Worm (Caenorhabditis elegans) whole organism, L4/young adult: ENCODE results near the gene arrd-25.

ENCODE experiments used
- W03F9.2 ChIP-seq: fragments of 150-350 bp; optimal IDR thresholded peaks from 2 replicates; lab custom pipeline; 2014; ENCODE audit warnings: missing biosample characterization, missing genetic modification characterization
- dao-5 ChIP-seq: sonication (generic microtip); optimal IDR thresholded peaks from 2 replicates; lab custom pipeline; 2016; ENCODE audit warnings: missing genotype, missing genetic modification characterization, moderate library complexity, missing compliant biosample characterization
- him-1 ChIP-seq: sonication (generic microtip); optimal IDR thresholded peaks from 2 replicates; lab custom pipeline; 2016; ENCODE audit warnings: missing genotype, missing genetic modification reagents, missing genetic modification characterization, missing compliant biosample characterization

arrd-25 gene

DNA sequence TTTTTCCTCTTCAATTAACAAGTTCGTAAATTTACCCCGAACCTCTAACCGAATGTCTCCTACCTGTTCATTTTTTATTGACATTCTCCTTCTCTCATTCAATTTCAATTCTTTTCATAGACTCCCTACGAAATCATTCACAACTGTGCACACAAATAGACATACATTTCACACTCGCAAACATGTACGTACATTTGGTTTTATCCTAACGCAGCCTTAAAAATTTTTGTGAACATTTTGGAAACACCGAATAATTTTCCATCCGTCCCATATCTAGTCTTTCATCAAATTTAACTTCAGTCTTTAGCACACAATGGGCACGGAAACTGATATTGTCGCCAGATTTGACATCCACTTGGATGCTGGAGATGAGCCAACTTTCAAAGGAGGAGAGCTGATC is at the start of gene arrd-25:
TSS of gene arrd-25 (plus strand) at position 301 of the 400 bp plus-strand sequence.
- TF ChIP-seq him-1 (tag; lab: Kevin White, UChicago) (no peak), dao-5 (tag; lab: Kevin White, UChicago) (no peak), W03F9.2 (no peak)

DNA sequence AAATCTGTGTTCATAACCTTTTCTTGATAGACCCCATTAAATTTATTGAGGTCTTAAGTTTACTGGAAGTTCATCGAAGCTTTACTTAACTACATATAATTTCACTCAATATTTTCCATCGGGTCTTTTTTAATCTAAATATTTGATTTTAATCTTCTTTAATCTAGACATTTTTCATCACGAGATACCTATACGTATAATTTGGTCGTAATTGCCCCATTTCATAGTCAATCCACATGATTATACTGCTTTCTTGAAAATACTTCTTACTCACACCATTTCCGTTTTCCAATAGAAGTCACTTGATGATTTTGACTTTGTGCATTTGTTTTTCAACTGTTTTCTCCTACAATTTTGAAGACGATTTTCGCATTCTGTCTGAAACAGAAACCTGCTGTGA is 47.3 kb upstream of the arrd-25 start, which contains the start of gene irld-24:
TSS of gene irld-24 (plus strand) at position 301 of the 400 bp plus-strand sequence.
- TF ChIP-seq him-1 (tag; lab: Kevin White, UChicago), result no peak
- no peak for TF ChIP-seq W03F9.2
- no peak for TF ChIP-seq dao-5 (tag; lab: Kevin White, UChicago)

DNA sequence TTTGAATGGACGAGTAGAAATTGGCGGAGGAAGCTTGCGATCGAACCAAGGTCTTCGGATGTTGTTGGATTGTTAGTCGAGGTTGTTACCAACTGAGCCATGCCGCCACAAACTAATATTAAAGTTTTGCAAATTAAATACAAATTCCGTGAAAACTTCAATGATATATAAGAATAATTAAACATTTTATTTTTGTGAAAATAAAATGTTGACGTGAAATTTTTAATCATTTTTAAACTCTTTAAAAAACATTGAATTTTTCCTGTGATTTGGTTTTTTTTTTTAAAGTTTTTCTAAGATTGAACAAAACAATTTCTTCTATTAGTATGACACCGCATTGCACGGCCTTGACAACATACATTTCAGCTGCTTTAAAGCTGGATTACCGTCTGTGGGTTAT is 42.9 kb upstream of the arrd-25 start, which contains the start of gene C31E10.11:
TSS of gene C31E10.11 (minus strand) at position 101 of the 400 bp plus-strand sequence.
- no peak for TF ChIP-seq him-1 (tag; lab: Kevin White, UChicago)
- TF ChIP-seq W03F9.2, result no peak
- no peak for TF ChIP-seq dao-5 (tag; lab: Kevin White, UChicago)

DNA sequence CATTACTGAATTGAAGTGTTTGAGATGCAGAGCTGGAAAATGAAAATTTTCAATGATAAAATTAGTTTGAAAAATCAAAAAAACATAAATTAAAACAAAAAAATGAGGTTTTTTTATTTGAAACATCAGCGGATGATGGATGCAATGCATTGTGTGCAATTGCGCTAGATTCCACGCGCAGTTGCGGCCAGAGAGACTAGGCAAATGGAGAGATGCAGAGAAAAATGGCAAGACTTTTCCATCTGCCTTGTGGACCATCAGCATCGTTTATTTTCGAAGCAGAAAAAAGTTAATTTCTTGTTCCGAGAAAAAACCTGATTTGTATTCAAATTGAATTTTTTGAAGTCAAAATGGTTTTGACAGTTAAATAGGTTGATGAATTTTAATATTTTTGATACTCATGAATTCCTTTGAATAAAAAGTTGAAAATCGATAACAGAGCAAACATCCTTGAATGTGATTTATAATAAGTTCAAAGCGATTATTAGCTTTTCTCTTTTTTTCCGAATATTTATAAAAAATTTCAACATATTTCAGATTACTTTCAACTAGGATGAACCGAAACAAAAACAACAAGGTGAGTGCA is 37.7 kb upstream of the arrd-25 start, which contains the start of the genes C31E10.5 and C31E10.6:
TSS of gene C31E10.5 (minus strand) at position 32 of the 586 bp plus-strand sequence.
TSS of gene C31E10.6 (plus strand) at position 536 of the 586 bp plus-strand sequence.
- no peak for TF ChIP-seq dao-5 (tag; lab: Kevin White, UChicago)
- TF ChIP-seq him-1 (tag; lab: Kevin White, UChicago), result no peak
- no peak for TF ChIP-seq W03F9.2

DNA sequence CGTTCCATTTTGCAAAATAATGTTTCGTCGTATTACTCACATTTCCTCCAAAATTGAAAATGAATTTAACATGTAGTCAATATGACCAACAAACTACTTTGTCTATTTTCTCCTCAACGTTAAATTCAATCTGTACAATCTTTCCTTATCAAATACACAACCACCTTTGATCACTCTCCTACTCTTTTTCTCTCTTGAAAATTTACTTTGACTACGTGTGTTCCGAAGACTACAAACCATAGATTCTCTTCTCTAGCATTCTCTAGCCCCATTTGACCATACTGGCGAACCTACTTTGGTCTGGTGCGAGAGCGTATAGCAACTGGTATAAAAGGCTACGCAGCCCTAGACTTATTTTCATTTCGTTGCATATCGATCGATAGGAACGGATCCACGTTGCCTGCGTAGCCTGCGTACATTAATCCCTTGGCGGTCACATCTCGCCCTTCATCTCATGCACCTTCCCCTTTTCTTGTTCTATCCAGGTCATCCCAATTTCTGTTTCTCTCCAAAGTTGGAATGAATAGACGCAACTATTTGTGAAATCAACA is 33.3 kb upstream of the arrd-25 start:
- TF ChIP-seq him-1 (tag; lab: Kevin White, UChicago) (no peak), dao-5 (tag; lab: Kevin White, UChicago) (no peak)

DNA sequence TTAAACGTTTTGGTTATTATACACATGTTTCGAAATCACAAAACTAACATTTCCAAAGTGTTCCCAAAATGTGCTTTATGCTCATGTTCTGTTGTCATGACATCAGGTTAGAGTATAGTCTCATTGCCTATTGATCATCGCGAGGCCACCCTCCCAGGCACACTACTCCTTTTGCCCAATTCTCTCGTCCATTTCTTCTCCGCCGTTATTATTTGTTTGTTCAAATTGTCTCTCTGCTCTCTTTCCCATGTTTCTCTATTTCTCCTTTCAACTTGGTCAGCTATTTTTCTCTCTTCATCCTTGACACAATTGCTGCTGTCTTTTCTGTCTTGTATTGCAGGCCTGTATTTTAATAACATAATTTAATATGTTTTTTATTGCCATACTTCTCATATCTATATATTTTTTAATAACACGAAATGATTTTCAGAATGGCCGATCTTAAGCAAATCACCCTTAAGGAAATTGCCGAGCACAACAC is 32.1 kb upstream of the arrd-25 start, which contains the start of gene cytb-5.1:
TSS of gene cytb-5.1 (plus strand) at position 431 of the 481 bp plus-strand sequence.
- TF ChIP-seq W03F9.2 (no peak), him-1 (tag; lab: Kevin White, UChicago) (no peak), dao-5 (tag; lab: Kevin White, UChicago) (no peak)

DNA sequence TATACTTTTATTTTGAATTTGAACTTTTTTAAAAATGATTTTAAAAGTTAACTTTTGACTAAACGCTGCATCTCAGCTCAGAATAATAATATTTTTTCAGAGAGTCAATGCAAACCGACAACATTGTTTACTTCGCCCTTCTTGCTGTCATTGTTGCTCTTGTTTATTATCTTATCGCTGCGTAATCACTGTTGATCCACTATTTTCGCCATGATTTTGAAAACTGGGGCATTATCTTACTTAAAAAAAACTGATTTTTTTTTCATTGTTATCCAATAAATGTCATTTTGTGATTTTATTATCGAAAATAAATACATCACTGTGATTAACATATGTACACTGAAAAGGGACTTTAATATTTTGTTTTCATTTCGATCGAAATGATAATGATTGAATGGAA is 30.9 kb upstream of the arrd-25 start:
- no peak for TF ChIP-seq W03F9.2
- TF ChIP-seq dao-5 (tag; lab: Kevin White, UChicago), result no peak
- TF ChIP-seq him-1 (tag; lab: Kevin White, UChicago), result no peak

DNA sequence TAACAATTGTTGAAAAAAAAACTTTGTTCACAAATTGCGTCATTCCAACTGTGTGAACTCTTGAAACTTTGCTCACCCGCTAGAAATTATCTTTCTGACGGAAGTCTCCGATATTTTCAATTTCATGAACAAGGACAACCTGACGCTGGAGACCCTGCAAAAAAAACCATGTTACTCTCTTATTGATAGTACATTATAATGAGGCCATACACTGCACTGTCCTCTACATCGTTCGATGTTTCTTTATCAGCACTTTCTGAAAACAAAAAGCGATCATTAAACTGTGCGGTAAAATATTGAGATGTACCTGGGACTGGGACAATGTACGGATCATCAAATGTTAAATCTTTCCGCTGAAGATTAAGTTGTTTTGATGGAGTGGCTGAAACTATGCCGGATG is 30.1 kb upstream of the arrd-25 start:
- TF ChIP-seq dao-5 (tag; lab: Kevin White, UChicago) (no peak), W03F9.2 (no peak), him-1 (tag; lab: Kevin White, UChicago) (no peak)

DNA sequence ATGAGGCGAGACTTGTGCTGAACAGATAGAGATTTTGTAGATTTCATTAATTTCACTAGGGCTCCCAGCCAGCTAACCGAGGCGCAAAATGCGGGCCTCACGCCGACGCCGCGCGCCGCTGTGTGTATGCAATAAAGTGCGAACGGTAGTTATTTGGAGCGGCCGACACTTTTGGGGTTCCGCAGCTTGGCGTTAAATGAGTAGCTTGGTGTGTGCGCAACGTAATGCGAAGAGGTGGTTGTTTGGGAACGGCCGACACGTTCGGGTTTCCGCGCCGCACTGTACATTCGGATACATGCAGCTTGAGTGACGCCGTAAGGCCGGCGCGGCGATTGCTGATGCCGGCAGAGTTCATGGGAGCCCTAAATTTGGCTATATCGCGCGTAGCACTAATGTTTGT is 25.5 kb upstream of the arrd-25 start:
- TF ChIP-seq him-1 (tag; lab: Kevin White, UChicago) (no peak), W03F9.2 (no peak), dao-5 (tag; lab: Kevin White, UChicago) (no peak)

DNA sequence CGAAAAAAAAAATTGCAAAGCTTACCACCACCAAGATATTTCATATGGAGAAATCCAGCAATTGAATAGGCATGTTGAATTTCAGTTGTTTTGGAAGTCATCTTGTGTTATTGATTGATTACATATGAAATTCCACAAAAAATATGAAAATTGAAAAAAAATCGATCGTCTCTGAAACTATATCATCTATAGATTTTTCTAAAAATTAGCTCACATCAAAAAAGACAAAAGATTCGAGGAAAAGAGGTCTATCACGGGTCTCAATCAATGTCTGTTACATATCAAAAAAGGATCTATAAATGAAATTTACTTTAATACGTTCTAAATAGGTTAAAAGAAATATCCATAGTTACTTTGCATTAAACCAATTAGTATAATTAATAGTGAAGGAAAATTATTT is 21.2 kb upstream of the arrd-25 start, which contains the start of gene tbc-19:
TSS of gene tbc-19 (minus strand) at position 101 of the 400 bp plus-strand sequence.
- TF ChIP-seq him-1 (tag; lab: Kevin White, UChicago) (no peak), dao-5 (tag; lab: Kevin White, UChicago) (no peak), W03F9.2 (no peak)

DNA sequence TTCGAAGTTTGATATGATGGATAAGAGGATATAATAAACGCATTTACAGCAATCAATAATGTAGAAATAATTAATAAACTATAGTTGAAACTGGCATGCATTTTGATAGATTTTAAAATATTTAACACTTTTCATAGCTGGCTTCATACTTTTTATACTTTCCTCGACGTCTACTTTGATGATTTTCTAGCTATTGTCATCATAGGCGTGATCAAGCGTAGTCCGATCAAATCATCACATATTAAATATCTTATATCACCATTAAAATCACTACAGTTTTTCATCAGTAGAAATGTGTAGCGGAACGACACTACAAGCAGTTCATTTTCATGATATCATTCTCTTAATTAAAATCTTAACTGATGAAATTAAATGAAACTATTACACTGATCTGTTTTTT is 18.2 kb upstream of the arrd-25 start, which contains the start of gene C04C11.25:
TSS of gene C04C11.25 (minus strand) at position 101 of the 400 bp plus-strand sequence.
- TF ChIP-seq him-1 (tag; lab: Kevin White, UChicago) (no peak), W03F9.2 (no peak), dao-5 (tag; lab: Kevin White, UChicago) (no peak)

DNA sequence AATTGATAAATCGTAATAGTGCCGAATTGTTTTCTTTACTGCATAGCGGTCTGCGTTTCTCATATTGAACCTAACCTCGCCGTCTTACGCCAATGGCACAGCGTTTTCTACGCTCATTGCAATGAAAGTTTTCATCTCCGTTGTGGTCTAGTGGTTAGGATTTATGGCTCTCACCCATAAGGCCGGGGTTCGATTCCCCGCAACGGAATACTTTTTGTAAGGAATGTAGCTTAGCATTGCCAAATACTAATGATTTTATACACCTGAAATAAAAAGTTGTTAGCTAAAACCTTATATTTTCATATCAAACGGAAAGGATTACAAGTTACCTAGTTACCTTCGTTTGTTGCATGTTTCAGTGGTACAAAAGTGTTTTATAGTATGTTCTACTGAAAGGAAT is 17.8 kb upstream of the arrd-25 start:
- peak; percentile 95 for TF ChIP-seq him-1 (tag; lab: Kevin White, UChicago)
- peak; percentile 73 for TF ChIP-seq dao-5 (tag; lab: Kevin White, UChicago)
- peak; percentile 59 for TF ChIP-seq W03F9.2

DNA sequence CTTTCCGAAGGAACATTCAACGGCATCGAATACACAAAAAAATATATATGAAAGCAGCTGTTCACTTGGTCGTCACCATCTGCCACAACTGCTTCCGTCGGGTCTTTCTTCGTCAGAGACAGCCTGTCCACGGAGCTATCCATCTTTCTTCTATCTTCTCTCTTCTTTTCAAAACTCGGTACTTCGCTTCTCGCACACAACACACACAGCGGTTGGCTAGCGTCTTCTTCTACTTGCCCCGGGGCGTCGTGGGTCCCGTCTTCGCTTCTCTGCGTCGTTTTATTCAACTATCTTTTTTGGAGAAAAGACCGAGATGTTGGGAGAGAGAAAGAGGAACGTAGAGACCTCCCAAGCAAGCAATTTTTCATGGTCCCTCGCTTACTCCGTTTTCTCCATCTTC is 16.9 kb upstream of the arrd-25 start:
- TF ChIP-seq him-1 (tag; lab: Kevin White, UChicago) (peak; percentile 82), dao-5 (tag; lab: Kevin White, UChicago) (no peak)

DNA sequence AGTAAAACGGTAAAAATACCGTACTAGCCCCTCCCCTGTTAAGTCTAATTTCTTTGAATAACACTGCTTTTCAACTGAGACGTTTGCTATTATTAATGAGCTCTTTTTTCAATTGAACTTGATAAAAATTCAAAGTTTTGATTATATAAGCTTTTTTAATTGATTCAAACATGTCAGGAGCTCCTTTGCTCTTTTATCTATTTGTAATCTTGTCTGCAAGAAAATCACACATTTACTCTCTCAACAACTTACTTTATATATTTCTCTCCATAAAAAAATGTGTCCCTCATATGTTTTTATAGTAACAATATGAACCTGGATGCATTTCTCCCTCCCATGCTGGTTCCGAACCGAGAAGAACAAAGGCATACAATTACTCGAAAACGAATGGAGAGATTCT is 13.3 kb upstream of the arrd-25 start, which contains the start of gene C04C11.1:
TSS of gene C04C11.1 (plus strand) at position 301 of the 400 bp plus-strand sequence.
- no peak for TF ChIP-seq him-1 (tag; lab: Kevin White, UChicago)
- TF ChIP-seq dao-5 (tag; lab: Kevin White, UChicago), result no peak
- no peak for TF ChIP-seq W03F9.2
